Worm (Caenorhabditis elegans) whole organism, L4 larva: ENCODE measurements around the gene dnc-1.
"Not testable (repeated sequence)": the region's sequence is repeated elsewhere in the genome, so short reads cannot be mapped to it uniquely, and the experiment has no call there.

ENCODE experiments used
- F10B5.3 ChIP-seq: sonication (generic microtip); optimal IDR thresholded peaks from 2 replicates; lab custom pipeline; 2016; ENCODE audit warnings: mild to moderate bottlenecking, missing genetic modification characterization, missing compliant biosample characterization
- F37D6.2 ChIP-seq: sonication (generic microtip); optimal IDR thresholded peaks from 2 replicates; lab custom pipeline; 2016; ENCODE audit warnings: mild to moderate bottlenecking, missing genetic modification characterization, missing compliant biosample characterization
- F44E2.7 ChIP-seq: fragments of 200-800 bp; sonication (Bioruptor generic); IDR thresholded peaks from 2 replicates; pipeline ENCODE4 v2.1.2; 2022; ENCODE audit warnings: missing genetic modification characterization, missing compliant biosample characterization
- ama-1 ChIP-seq: fragments of 150-350 bp; optimal IDR thresholded peaks from 2 replicates; lab custom pipeline; 2014; ENCODE audit warnings: inconsistent platforms, mixed read lengths
- arid-1 ChIP-seq: fragments of 200-800 bp; sonication (Bioruptor generic); conservative IDR thresholded peaks from 2 replicates; pipeline ENCODE4 v1.3.6; 2022; ENCODE audit warnings: missing genetic modification reagents, missing genetic modification characterization, missing compliant biosample characterization
- ceh-20 ChIP-seq: fragments of 200-800 bp; sonication (Bioruptor generic); IDR thresholded peaks from 2 replicates; pipeline ENCODE4 v1.3.6; 2022; ENCODE audit warnings: missing genetic modification reagents, missing genetic modification characterization, missing compliant biosample characterization
- ceh-44 ChIP-seq: fragments of 200-800 bp; sonication (Bioruptor generic); IDR thresholded peaks from 2 replicates; pipeline ENCODE4 v1.3.6; 2022; ENCODE audit warnings: missing genetic modification reagents, missing genetic modification characterization, missing compliant biosample characterization
- ceh-62 ChIP-seq: sonication (generic microtip); optimal IDR thresholded peaks from 2 replicates; lab custom pipeline; 2017; ENCODE audit warnings: missing biosample characterization, missing genetic modification characterization
- daf-12 ChIP-seq: fragments of 150-350 bp; optimal IDR thresholded peaks from 2 replicates; lab custom pipeline; 2014; ENCODE audit warnings: missing biosample characterization, missing genetic modification reagents, missing genetic modification characterization
- daf-16 ChIP-seq, 3 experiments: sonication (generic microtip); optimal IDR thresholded peaks; 2 replicates each; lab custom pipeline; 2016 to 2017; ENCODE audit warnings: missing genetic modification characterization in 3 of 3, missing genetic modification reagents in 3 of 3, mild to moderate bottlenecking in 2 of 3, missing compliant biosample characterization in 2 of 3, missing biosample characterization in 1 of 3, moderate library complexity in 1 of 3
- daf-8 ChIP-seq: fragments of 200-800 bp; sonication (Bioruptor generic); IDR thresholded peaks from 2 replicates; pipeline ENCODE4 v1.3.6; 2022; ENCODE audit warnings: missing genetic modification characterization, missing compliant biosample characterization
- dmd-6 ChIP-seq: fragments of 200-800 bp; sonication (Bioruptor generic); IDR thresholded peaks from 2 replicates; pipeline ENCODE4 v1.3.6; 2022; ENCODE audit warnings: missing genetic modification reagents, missing genetic modification characterization, missing compliant biosample characterization
- dve-1 ChIP-seq: sonication (generic microtip); optimal IDR thresholded peaks from 2 replicates; lab custom pipeline; 2017; ENCODE audit warnings: antibody characterized with exemption, mild to moderate bottlenecking, missing genetic modification characterization, missing compliant biosample characterization; ENCODE audit not compliant: insufficient read depth
- gei-8 ChIP-seq: fragments of 200-800 bp; sonication (Bioruptor generic); optimal IDR thresholded peaks from 2 replicates; lab custom pipeline; 2018; ENCODE audit warnings: mild to moderate bottlenecking, missing genetic modification characterization, missing compliant biosample characterization
- hlh-30 ChIP-seq: sonication (generic microtip); optimal IDR thresholded peaks from 2 replicates; lab custom pipeline; 2017; ENCODE audit warnings: antibody characterized with exemption, mild to moderate bottlenecking, missing genetic modification characterization, missing compliant biosample characterization; ENCODE audit not compliant: insufficient read depth
- lin-13 ChIP-seq: fragments of 150-350 bp; optimal IDR thresholded peaks from 2 replicates; lab custom pipeline; 2014; ENCODE audit warnings: missing biosample characterization, missing genetic modification reagents, missing genetic modification characterization
- lin-15B ChIP-seq: fragments of 150-350 bp; sonication (generic microtip); optimal IDR thresholded peaks from 3 replicates; lab custom pipeline; 2014; ENCODE audit warnings: missing biosample characterization, missing genetic modification characterization
- lir-3 ChIP-seq: sonication (generic microtip); optimal IDR thresholded peaks from 2 replicates; lab custom pipeline; 2016; ENCODE audit warnings: mild to moderate bottlenecking, missing genetic modification characterization, missing compliant biosample characterization
- mdl-1 ChIP-seq, 2 experiments: fragments of 150-350 bp in 1 of 2; sonication (generic microtip) in 1 of 2; optimal IDR thresholded peaks; 2 replicates each; lab custom pipeline; 2014 to 2017; ENCODE audit warnings: missing biosample characterization in 2 of 2, missing genetic modification characterization in 2 of 2
- mxl-2 ChIP-seq: fragments of 200-800 bp; sonication (Bioruptor generic); conservative IDR thresholded peaks from 2 replicates; pipeline ENCODE4 v1.3.6; 2022; ENCODE audit warnings: missing genetic modification reagents, missing genetic modification characterization, missing compliant biosample characterization
- nhr-25 ChIP-seq: sonication (generic microtip); optimal IDR thresholded peaks from 2 replicates; lab custom pipeline; 2017; ENCODE audit warnings: missing genetic modification characterization, mild to moderate bottlenecking, missing compliant biosample characterization, antibody characterized with exemption, moderate library complexity, borderline replicate concordance; ENCODE audit not compliant: insufficient read depth
- nhr-41 ChIP-seq: fragments of 200-800 bp; sonication (Bioruptor generic); IDR thresholded peaks from 2 replicates; pipeline ENCODE4 v1.3.6; 2022; ENCODE audit warnings: missing genetic modification reagents, missing genetic modification characterization, missing compliant biosample characterization
- nhr-6 ChIP-seq: fragments of 150-350 bp; optimal IDR thresholded peaks from 2 replicates; lab custom pipeline; 2014; ENCODE audit warnings: missing biosample characterization, missing genetic modification characterization
- php-3 ChIP-seq: fragments of 200-800 bp; sonication (Bioruptor generic); IDR thresholded peaks from 2 replicates; pipeline ENCODE4 v1.3.6; 2022; ENCODE audit warnings: missing genetic modification reagents, missing genetic modification characterization, missing compliant biosample characterization
- sdz-12 ChIP-seq: fragments of 200-800 bp; sonication (Bioruptor generic); optimal IDR thresholded peaks from 2 replicates; lab custom pipeline; 2018; ENCODE audit warnings: mild to moderate bottlenecking, missing genetic modification characterization, missing compliant biosample characterization
- spr-3 ChIP-seq: fragments of 200-800 bp; sonication (Bioruptor generic); optimal IDR thresholded peaks from 2 replicates; lab custom pipeline; 2018; ENCODE audit warnings: mild to moderate bottlenecking, missing genetic modification characterization, missing compliant biosample characterization
- tra-1 ChIP-seq: fragments of 200-800 bp; sonication (Bioruptor generic); IDR thresholded peaks from 2 replicates; pipeline ENCODE4 v1.3.6; 2022; ENCODE audit warnings: missing genetic modification reagents, missing genetic modification characterization, missing compliant biosample characterization
- unc-62 ChIP-seq, 3 experiments: fragments of 150-350 bp in 1 of 3; sonication (generic microtip); optimal IDR thresholded peaks in 2 of 3; peaks in 1 of 3; 1 replicate in 1 of 3; 2 replicates in 2 of 3; lab custom pipeline; 2014 to 2017; ENCODE audit warnings: missing biosample characterization in 3 of 3, missing genetic modification characterization in 3 of 3, missing genetic modification reagents in 3 of 3, missing genotype in 1 of 3
- vab-7 ChIP-seq: fragments of 200-800 bp; sonication (Bioruptor generic); IDR thresholded peaks from 2 replicates; pipeline ENCODE4 v1.3.6; 2022; ENCODE audit warnings: missing genetic modification reagents, missing genetic modification characterization, missing compliant biosample characterization
- zag-1 ChIP-seq: fragments of 150-350 bp; optimal IDR thresholded peaks from 2 replicates; lab custom pipeline; 2014; ENCODE audit warnings: missing biosample characterization, missing genetic modification characterization
- zfp-2 ChIP-seq: sonication (generic microtip); optimal IDR thresholded peaks from 2 replicates; lab custom pipeline; 2016; ENCODE audit warnings: mild to moderate bottlenecking, missing genetic modification characterization, missing compliant biosample characterization
- ztf-11 ChIP-seq: fragments of 150-350 bp; optimal IDR thresholded peaks from 2 replicates; lab custom pipeline; 2014; ENCODE audit warnings: missing biosample characterization, missing genetic modification characterization

The dnc-1 gene

ce11 chrIV:10957583-10958229, 24.7 kb upstream of the dnc-1 start, which contains the start of gene Y69E1A.5:
Gene Y69E1A.5 (minus strand): TSS chrIV:10957655.
- TF ChIP-seq unc-62 (GFP tag; optimal IDR thresholded peaks at IDR 0.05 in 1 of 2; lab: Kevin White, UChicago) (peak in 1 of 2 experiments; percentile 97), unc-62 (tag; optimal IDR thresholded peaks at IDR 0.05; lab: Kevin White, UChicago) (no peak), daf-16 (GFP tag; optimal IDR thresholded peaks at IDR 0.05; lab: Kevin White, UChicago) (peak in 1 of 2 experiments; percentile 41), daf-16 (tag; optimal IDR thresholded peaks at IDR 0.05; lab: Kevin White, UChicago) (no peak), nhr-25 (tag; lab: Kevin White, UChicago) (no peak), ztf-11 (no peak), php-3 (GFP tag; lab: Robert Waterston, UW) (no peak)

ce11 chrIV:10954955-10955354, 22.0 kb upstream of the dnc-1 start, which contains the start of gene Y69E1A.4:
Gene Y69E1A.4 (plus strand): TSS chrIV:10955255.
- not testable (repeated sequence) for TF ChIP-seq zfp-2 (tag; lab: Kevin White, UChicago); ceh-20 (GFP tag; lab: Robert Waterston, UW); vab-7
- TF ChIP-seq, all 104 proteins: peak for 0; not testable (repeated sequence) for 104

ce11 chrIV:10951997-10952396, 19.0 kb upstream of the dnc-1 start, which contains the start of gene Y69E1A.3:
Gene Y69E1A.3 (plus strand): TSS chrIV:10952297.
- no peak for TF ChIP-seq sdz-12
- no peak for TF ChIP-seq F37D6.2
- TF ChIP-seq dmd-6 (GFP tag; lab: Robert Waterston, UW) = no peak
- TF ChIP-seq mxl-2 (GFP tag; lab: Robert Waterston, UW) = no peak
- no peak for TF ChIP-seq ama-1 (lab: Kevin White, UChicago)
- TF ChIP-seq zag-1 = no peak
- no peak for TF ChIP-seq spr-3 (GFP tag; lab: Kevin White, UChicago)
- TF ChIP-seq gei-8 (GFP tag; lab: Kevin White, UChicago) = no peak
- TF ChIP-seq dve-1 (tag; lab: Kevin White, UChicago) = no peak
- no peak for TF ChIP-seq ceh-44 (GFP tag; lab: Robert Waterston, UW)
- TF ChIP-seq mdl-1 (tag; optimal IDR thresholded peaks at IDR 0.05; lab: Kevin White, UChicago) = no peak
- TF ChIP-seq nhr-6 (tag; lab: Kevin White, UChicago) = no peak
- TF ChIP-seq ceh-62 (tag; lab: Kevin White, UChicago) = no peak
- no peak for TF ChIP-seq tra-1 (GFP tag; lab: Robert Waterston, UW)
- TF ChIP-seq hlh-30 (tag; lab: Kevin White, UChicago) = no peak
- TF ChIP-seq lin-13 (GFP tag; lab: Kevin White, UChicago) = no peak
- no peak for TF ChIP-seq lin-15B (tag; lab: Kevin White, UChicago)
- TF ChIP-seq F10B5.3 (tag; lab: Kevin White, UChicago) = no peak
- no peak for TF ChIP-seq F44E2.7 (GFP tag; lab: Robert Waterston, UW)

ce11 chrIV:10950363-10951214, 17.6 kb upstream of the dnc-1 start:
- TF ChIP-seq nhr-41 (GFP tag; lab: Robert Waterston, UW) = no peak
- no peak for TF ChIP-seq daf-12
- TF ChIP-seq arid-1 (GFP tag; lab: Robert Waterston, UW) = no peak
- TF ChIP-seq gei-8 (GFP tag; lab: Kevin White, UChicago) = peak; percentile 16
- no peak for TF ChIP-seq ceh-44 (GFP tag; lab: Robert Waterston, UW)
- TF ChIP-seq unc-62 (GFP tag; optimal IDR thresholded peaks at IDR 0.05 in 1 of 2; lab: Kevin White, UChicago) = peak in 1 of 2 experiments; percentile 92
- TF ChIP-seq unc-62 (tag; optimal IDR thresholded peaks at IDR 0.05; lab: Kevin White, UChicago) = no peak
- TF ChIP-seq lir-3 (tag; lab: Kevin White, UChicago) = no peak
- no peak for TF ChIP-seq daf-8 (GFP tag; lab: Robert Waterston, UW)
